Fruit fly (Drosophila melanogaster) S2 (cell line): ENCODE data around the gene CG31817.
A peak's percentile ranks its signal among the peaks of the same experiment; 100 is the strongest.

Experiments used
- CG8478 ChIP-seq: fragments of >200 bp; optimal IDR thresholded peaks from 2 replicates; lab custom pipeline; 2018
- CTCF ChIP-seq, 2 experiments: fragments of >200 bp; optimal IDR thresholded peaks; 2 replicates each; lab custom pipeline; 2018

DNA sequence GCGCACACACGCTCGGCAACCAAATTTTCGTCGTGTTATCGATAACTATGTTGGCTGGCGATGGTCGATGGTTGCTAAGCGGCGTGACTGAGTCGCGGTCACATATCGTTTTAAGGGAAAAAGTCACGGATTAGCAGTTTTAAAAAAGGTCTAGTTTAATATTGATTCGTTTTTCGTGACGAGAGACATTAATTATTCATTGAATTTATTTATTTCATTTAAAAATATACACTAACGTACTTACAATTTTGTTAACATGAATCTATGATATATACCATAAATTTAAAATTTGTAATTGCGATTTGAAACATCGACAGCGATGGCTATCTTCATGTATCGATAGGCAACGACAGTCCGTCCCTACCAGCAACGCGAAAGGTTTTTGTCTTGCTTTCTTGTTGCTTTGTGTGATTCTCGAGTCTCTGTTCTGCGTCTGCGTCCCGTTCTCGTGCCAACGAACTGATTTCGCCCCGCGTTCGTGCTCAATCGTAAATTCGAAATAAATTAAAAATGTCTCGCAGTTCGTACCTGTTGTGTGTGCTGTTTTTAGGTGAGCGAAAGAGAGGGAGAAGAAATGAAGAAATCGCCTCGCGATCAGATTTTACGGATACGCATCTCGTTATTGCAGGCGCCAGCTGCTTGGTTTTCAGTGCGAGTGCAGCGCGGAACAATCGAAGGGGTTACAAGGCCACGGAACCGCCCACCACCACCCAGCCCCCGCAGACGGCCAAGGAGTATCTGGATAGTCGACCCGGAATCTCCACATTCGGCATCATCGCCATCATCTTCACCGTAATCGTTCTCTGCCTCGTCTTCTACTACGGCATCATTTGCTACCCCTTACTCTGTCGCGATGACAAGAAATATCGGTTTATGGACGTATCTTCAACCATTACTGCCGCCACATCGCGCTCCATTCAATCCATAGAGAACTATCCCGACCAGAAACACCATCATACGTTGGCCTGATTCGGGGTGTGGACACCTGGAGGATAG is 15.2 kb upstream of the CG31817 start, which contains the start of the genes Hyls1, chif and CG4455:
- TF ChIP-seq CG8478 (lab: Kevin White, UChicago), result no peak
- TF ChIP-seq CTCF (optimal IDR thresholded peaks at IDR 0.05; lab: Kevin White, UChicago), result peak in 1 of 2 experiments; percentile 11
